Fruit fly (Drosophila melanogaster) whole organism, embryonic: ENCODE data around the gene CG34288.

Experiments used
- CG10147 ChIP-seq: fragments of 200-800 bp; sonication (Bioruptor generic); optimal IDR thresholded peaks from 2 replicates; lab custom pipeline; 2019; ENCODE audit warnings: missing biosample characterization, mild to moderate bottlenecking, missing genetic modification characterization, moderate library complexity
- CG10209 ChIP-seq: fragments of 200-800 bp; sonication (Bioruptor generic); optimal IDR thresholded peaks from 3 replicates; lab custom pipeline; 2017; ENCODE audit warnings: missing biosample characterization, mild to moderate bottlenecking, missing genetic modification characterization, missing genetic modification reagents
- CG10462 ChIP-seq: fragments of 200-800 bp; sonication (Bioruptor generic); optimal IDR thresholded peaks from 2 replicates; lab custom pipeline; 2016; ENCODE audit warnings: missing biosample characterization, missing genetic modification characterization
- CG11504 ChIP-seq: fragments of 200-800 bp; sonication (Bioruptor generic); optimal IDR thresholded peaks from 3 replicates; lab custom pipeline; 2019; ENCODE audit warnings: missing biosample characterization, mild to moderate bottlenecking, missing genetic modification characterization, moderate library complexity
- CG11696 ChIP-seq: fragments of 200-800 bp; sonication (Bioruptor generic); IDR thresholded peaks from 2 replicates; pipeline ENCODE4 v1.3.6; 2022; ENCODE audit warnings: missing biosample characterization, missing genetic modification characterization
- CG13624 ChIP-seq: fragments of 200-800 bp; sonication (Bioruptor generic); optimal IDR thresholded peaks from 2 replicates; lab custom pipeline; 2016; ENCODE audit warnings: missing biosample characterization, missing genetic modification characterization
- CG13894 ChIP-seq: fragments of 200-800 bp; sonication (Bioruptor generic); optimal IDR thresholded peaks from 3 replicates; lab custom pipeline; 2018; ENCODE audit warnings: missing biosample characterization, mild to moderate bottlenecking, missing genetic modification characterization, moderate library complexity
- CG15073 ChIP-seq: fragments of 200-800 bp; sonication (Bioruptor generic); optimal IDR thresholded peaks from 2 replicates; lab custom pipeline; 2016; ENCODE audit warnings: missing biosample characterization, missing genetic modification characterization
- CG31441 ChIP-seq: fragments of 200-800 bp; sonication (Bioruptor generic); IDR thresholded peaks from 2 replicates; pipeline ENCODE4 v1.3.6; 2022; ENCODE audit warnings: missing biosample characterization, missing genetic modification characterization
- CG32772 ChIP-seq: fragments of 200-800 bp; sonication (Bioruptor generic); IDR thresholded peaks from 2 replicates; pipeline ENCODE4 v1.3.6; 2022; ENCODE audit warnings: missing biosample characterization, missing genetic modification characterization
- CG3407 ChIP-seq: fragments of 200-800 bp; sonication (Bioruptor generic); optimal IDR thresholded peaks from 2 replicates; lab custom pipeline; 2018; ENCODE audit warnings: missing biosample characterization, mild to moderate bottlenecking, missing genetic modification characterization
- CG3847 ChIP-seq: fragments of 200-800 bp; sonication (Bioruptor generic); IDR thresholded peaks from 2 replicates; pipeline ENCODE4 v1.3.6; 2022; ENCODE audit warnings: missing biosample characterization, missing genetic modification characterization
- CG5953 ChIP-seq: fragments of 200-800 bp; sonication (Bioruptor generic); IDR thresholded peaks from 2 replicates; pipeline ENCODE4 v1.3.6; 2022; ENCODE audit warnings: missing biosample characterization, missing genetic modification characterization
- CG7372 ChIP-seq: fragments of 200-800 bp; sonication (Bioruptor generic); IDR thresholded peaks from 2 replicates; pipeline ENCODE4 v1.3.6; 2022; ENCODE audit warnings: missing biosample characterization, missing genetic modification characterization
- CG8944 ChIP-seq: fragments of 200-800 bp; sonication (Bioruptor generic); optimal IDR thresholded peaks from 3 replicates; lab custom pipeline; 2016; ENCODE audit warnings: missing biosample characterization, missing genetic modification characterization
- CG9817 ChIP-seq: fragments of 200-800 bp; sonication (Bioruptor generic); optimal IDR thresholded peaks from 2 replicates; lab custom pipeline; 2018; ENCODE audit warnings: missing biosample characterization, mild to moderate bottlenecking, missing genetic modification characterization, moderate library complexity
- Drgx ChIP-seq: fragments of 200-800 bp; sonication (Bioruptor generic); IDR thresholded peaks from 2 replicates; pipeline ENCODE4 v1.3.6; 2022; ENCODE audit warnings: missing biosample characterization, missing genetic modification characterization
- Fer1 ChIP-seq: fragments of 200-800 bp; sonication (Bioruptor generic); optimal IDR thresholded peaks from 2 replicates; lab custom pipeline; 2017; ENCODE audit warnings: missing biosample characterization, mild to moderate bottlenecking, missing genetic modification characterization
- HLH4C ChIP-seq: fragments of 200-800 bp; sonication (Bioruptor generic); IDR thresholded peaks from 3 replicates; pipeline ENCODE4 v1.3.6; 2022; ENCODE audit warnings: missing biosample characterization, missing genetic modification characterization; ENCODE audit not compliant: partially characterized antibody
- HLHmδ ChIP-seq: fragments of 200-800 bp; sonication (Bioruptor generic); optimal IDR thresholded peaks from 2 replicates; lab custom pipeline; 2018; ENCODE audit warnings: missing biosample characterization, mild to moderate bottlenecking, missing genetic modification characterization, moderate library complexity
- HmgZ ChIP-seq: fragments of 200-800 bp; sonication (Bioruptor generic); optimal IDR thresholded peaks from 2 replicates; lab custom pipeline; 2018; ENCODE audit warnings: missing biosample characterization, mild to moderate bottlenecking, missing genetic modification characterization
- Hr51 ChIP-seq, 2 experiments: fragments of 200-800 bp; sonication (Bioruptor generic); optimal IDR thresholded peaks; 2 replicates in 1 of 2; 3 replicates in 1 of 2; lab custom pipeline; 2016 to 2018; ENCODE audit warnings: missing biosample characterization in 2 of 2, missing genetic modification characterization in 2 of 2, mild to moderate bottlenecking in 1 of 2, moderate library complexity in 1 of 2
- MBD-R2 ChIP-seq: fragments of 200-800 bp; sonication (Bioruptor generic); IDR thresholded peaks from 2 replicates; pipeline ENCODE4 v1.3.6; 2022; ENCODE audit warnings: missing biosample characterization, missing genetic modification characterization
- NFAT ChIP-seq: fragments of 200-800 bp; sonication (Bioruptor generic); IDR thresholded peaks from 2 replicates; pipeline ENCODE4 v1.3.6; 2022; ENCODE audit warnings: missing biosample characterization, missing genetic modification characterization
- Pdp1 ChIP-seq, 2 experiments: fragments of 200-800 bp; sonication (Bioruptor generic); optimal IDR thresholded peaks; 3 replicates each; lab custom pipeline; 2016; ENCODE audit warnings: missing biosample characterization in 2 of 2, missing genetic modification characterization in 2 of 2, mild to moderate bottlenecking in 1 of 2, moderate library complexity in 1 of 2
- ac ChIP-seq: fragments of 200-800 bp; sonication (Bioruptor generic); optimal IDR thresholded peaks from 3 replicates; lab custom pipeline; 2017; ENCODE audit warnings: missing biosample characterization, mild to moderate bottlenecking, missing genetic modification characterization
- ara ChIP-seq: fragments of 200-800 bp; sonication (Bioruptor generic); IDR thresholded peaks from 2 replicates; pipeline ENCODE4 v1.3.6; 2022; ENCODE audit warnings: missing biosample characterization, missing genetic modification characterization
- az2 ChIP-seq: fragments of 200-800 bp; sonication (Bioruptor generic); optimal IDR thresholded peaks from 3 replicates; lab custom pipeline; 2016; ENCODE audit warnings: missing biosample characterization, missing genetic modification characterization
- caup ChIP-seq: fragments of 200-800 bp; sonication (Bioruptor generic); optimal IDR thresholded peaks from 3 replicates; lab custom pipeline; 2017; ENCODE audit warnings: missing biosample characterization, mild to moderate bottlenecking, missing genetic modification characterization, moderate library complexity; ENCODE audit not compliant: severe bottlenecking
- chm ChIP-seq: fragments of 200-800 bp; sonication (Bioruptor generic); IDR thresholded peaks from 2 replicates; pipeline ENCODE4 v1.3.6; 2022; ENCODE audit warnings: missing biosample characterization, missing genetic modification characterization
- ewg ChIP-seq: fragments of 200-800 bp; sonication (Bioruptor generic); optimal IDR thresholded peaks from 3 replicates; lab custom pipeline; 2017; ENCODE audit warnings: mild to moderate bottlenecking, missing biosample characterization, missing genetic modification reagents, missing genetic modification characterization
- exex ChIP-seq: fragments of 200-800 bp; sonication (Bioruptor generic); optimal IDR thresholded peaks from 4 replicates; lab custom pipeline; 2018; ENCODE audit warnings: missing biosample characterization, mild to moderate bottlenecking, missing genetic modification characterization, moderate library complexity
- fd96Cb ChIP-seq: fragments of 200-800 bp; sonication (Bioruptor generic); optimal IDR thresholded peaks from 2 replicates; lab custom pipeline; 2018; ENCODE audit warnings: missing biosample characterization, mild to moderate bottlenecking, missing genetic modification characterization, moderate library complexity
- gro ChIP-seq: fragments of 200-800 bp; sonication (Bioruptor generic); optimal IDR thresholded peaks from 2 replicates; lab custom pipeline; 2016; ENCODE audit warnings: missing biosample characterization, missing genetic modification characterization
- h ChIP-seq: fragments of >200 bp; optimal IDR thresholded peaks from 2 replicates; lab custom pipeline; 2017
- her ChIP-seq: fragments of 200-800 bp; sonication (Bioruptor generic); optimal IDR thresholded peaks from 2 replicates; lab custom pipeline; 2016; ENCODE audit warnings: missing biosample characterization, missing genetic modification characterization
- jumu ChIP-seq: fragments of 200-800 bp; sonication (Bioruptor generic); optimal IDR thresholded peaks from 3 replicates; lab custom pipeline; 2016; ENCODE audit warnings: missing biosample characterization, missing genetic modification characterization
- mam ChIP-seq: fragments of 200-800 bp; sonication (Bioruptor generic); optimal IDR thresholded peaks from 3 replicates; lab custom pipeline; 2016; ENCODE audit warnings: missing biosample characterization, missing genetic modification characterization
- ranshi ChIP-seq: fragments of 200-800 bp; sonication (Bioruptor generic); IDR thresholded peaks from 2 replicates; pipeline ENCODE4 v1.3.6; 2022; ENCODE audit warnings: missing biosample characterization, missing genetic modification characterization
- schlank ChIP-seq: fragments of 200-800 bp; sonication (Bioruptor generic); optimal IDR thresholded peaks from 2 replicates; lab custom pipeline; 2018; ENCODE audit warnings: missing biosample characterization, mild to moderate bottlenecking, missing genetic modification characterization
- scrt ChIP-seq: fragments of 200-800 bp; sonication (Bioruptor generic); optimal IDR thresholded peaks from 2 replicates; lab custom pipeline; 2018; ENCODE audit warnings: missing biosample characterization, mild to moderate bottlenecking, missing genetic modification characterization, moderate library complexity
- sens-2 ChIP-seq: fragments of 200-800 bp; sonication (Bioruptor generic); IDR thresholded peaks from 2 replicates; pipeline ENCODE4 v1.3.6; 2022; ENCODE audit warnings: missing biosample characterization, missing genetic modification characterization
- seq ChIP-seq: fragments of 200-800 bp; sonication (Bioruptor generic); IDR thresholded peaks from 2 replicates; pipeline ENCODE4 v1.3.6; 2022; ENCODE audit warnings: missing biosample characterization, missing genetic modification characterization
- shn ChIP-seq: fragments of 200-800 bp; sonication (Bioruptor generic); optimal IDR thresholded peaks from 3 replicates; lab custom pipeline; 2016; ENCODE audit warnings: missing biosample characterization, missing genetic modification characterization
- slbo ChIP-seq: fragments of 200-800 bp; sonication (Bioruptor generic); IDR thresholded peaks from 2 replicates; pipeline ENCODE4 v1.3.6; 2022; ENCODE audit warnings: missing biosample characterization, missing genetic modification characterization
- slp2 ChIP-seq: fragments of 200-800 bp; sonication (Bioruptor generic); optimal IDR thresholded peaks from 2 replicates; lab custom pipeline; 2016; ENCODE audit warnings: missing biosample characterization, missing genetic modification characterization
- unpg ChIP-seq: fragments of 200-800 bp; sonication (Bioruptor generic); optimal IDR thresholded peaks from 3 replicates; lab custom pipeline; 2018; ENCODE audit warnings: missing biosample characterization, mild to moderate bottlenecking, missing genetic modification characterization, moderate library complexity
- wdn ChIP-seq: fragments of 200-800 bp; sonication (Bioruptor generic); IDR thresholded peaks from 2 replicates; pipeline ENCODE4 v1.3.6; 2022; ENCODE audit warnings: missing biosample characterization, missing genetic modification characterization
- yki ChIP-seq: fragments of >200 bp; optimal IDR thresholded peaks from 3 replicates; lab custom pipeline; 2018
- zen2 ChIP-seq: fragments of 200-800 bp; sonication (Bioruptor generic); IDR thresholded peaks from 3 replicates; pipeline ENCODE4 v1.3.6; 2022; ENCODE audit warnings: missing biosample characterization, missing genetic modification characterization; ENCODE audit not compliant: partially characterized antibody
- zfh1 ChIP-seq: fragments of 200-800 bp; sonication (Bioruptor generic); IDR thresholded peaks from 3 replicates; pipeline ENCODE4 v1.3.6; 2022; ENCODE audit warnings: missing biosample characterization, missing genetic modification characterization

Gene CG34288

dm6 chr3R:22491088-22491879 is 44.2 kb upstream of the CG34288 start, which contains the start of the genes CCT1 and tHMG1 (continued):
- TF ChIP-seq HmgZ (tag; lab: Kevin White, UChicago) (no peak), HLH4C (GFP tag; lab: Robert Waterston, UW) (peak; percentile 95), Drgx (GFP tag; lab: Robert Waterston, UW) (no peak), CG9817 (tag; lab: Kevin White, UChicago) (no peak), Hr51 (GFP tag; optimal IDR thresholded peaks at IDR 0.05; lab: Kevin White, UChicago) (no peak), CG3847 (GFP tag; lab: Robert Waterston, UW) (no peak), slp2 (GFP tag; lab: Kevin White, UChicago) (no peak), az2 (GFP tag; lab: Kevin White, UChicago) (no peak), CG11504 (tag; lab: Kevin White, UChicago) (no peak), her (no peak), gro (GFP tag; lab: Kevin White, UChicago) (no peak), CG31441 (GFP tag; lab: Robert Waterston, UW) (no peak), yki (lab: Kevin White, UChicago) (no peak), zfh1 (peak; percentile 32; the same call in 1 of the 3 replicates), HLHmδ (no peak), slbo (no peak), wdn (GFP tag; lab: Robert Waterston, UW) (no peak), mam (GFP tag; lab: Kevin White, UChicago) (no peak), CG8944 (GFP tag; lab: Kevin White, UChicago) (no peak), NFAT (GFP tag; lab: Robert Waterston, UW) (no peak), CG3407 (no peak), chm (no peak), jumu (GFP tag; lab: Kevin White, UChicago) (no peak), CG15073 (GFP tag; lab: Kevin White, UChicago) (no peak), CG5953 (no peak), CG10147 (no peak), sens-2 (GFP tag; lab: Robert Waterston, UW) (no peak), seq (GFP tag; lab: Robert Waterston, UW) (no peak), CG7372 (no peak), exex (tag; lab: Kevin White, UChicago) (no peak), caup (GFP tag; lab: Kevin White, UChicago) (no peak), ac (GFP tag; lab: Kevin White, UChicago) (no peak), zen2 (GFP tag; lab: Robert Waterston, UW) (peak; percentile 95), CG10462 (GFP tag; lab: Kevin White, UChicago) (no peak), unpg (GFP tag; lab: Kevin White, UChicago) (no peak), ara (GFP tag; lab: Robert Waterston, UW) (no peak), fd96Cb (tag; lab: Kevin White, UChicago) (no peak), ewg (GFP tag; lab: Kevin White, UChicago) (no peak), scrt (GFP tag; lab: Kevin White, UChicago) (no peak), CG10209 (GFP tag; lab: Kevin White, UChicago) (no peak), shn (no peak), CG32772 (GFP tag; lab: Robert Waterston, UW) (no peak), h (no peak), ranshi (GFP tag; lab: Robert Waterston, UW) (no peak), MBD-R2 (GFP tag; lab: Robert Waterston, UW) (peak; percentile 52; the same call in 1 of the 2 replicates), CG13894 (tag; lab: Kevin White, UChicago) (no peak), Pdp1 (GFP tag; optimal IDR thresholded peaks at IDR 0.05; lab: Kevin White, UChicago) (no peak), CG11696 (GFP tag; lab: Robert Waterston, UW) (no peak), CG13624 (GFP tag; lab: Kevin White, UChicago) (no peak), Fer1 (no peak), schlank (tag; lab: Kevin White, UChicago) (no peak)
